Worm (Caenorhabditis elegans) whole organism, dauer: ENCODE results near the gene F56D2.5.

Experiments
- unc-62 ChIP-seq: sonication (generic microtip); optimal IDR thresholded peaks from 2 replicates; lab custom pipeline; 2017; ENCODE audit warnings: missing biosample characterization, missing genetic modification reagents, missing genetic modification characterization

The F56D2.5 gene

ce11 chrIII:5595445-5595844 lies 14.2 kb upstream of the F56D2.5 start, which contains the start of gene ced-6:
ced-6 (plus strand) TSS chrIII:5595771.
- TF ChIP-seq unc-62 (GFP tag; lab: Kevin White, UChicago): no peak

- no peak for TF ChIP-seq unc-62 (GFP tag; lab: Kevin White, UChicago)
Measured at ce11 chrIII:5594350-5594749, 13.1 kb upstream of the F56D2.5 start.

- no peak for TF ChIP-seq unc-62 (GFP tag; lab: Kevin White, UChicago)
Measured at ce11 chrIII:5591668-5592149, 10.5 kb upstream of the F56D2.5 start, which contains the start of the genes ddx-15 and ucr-1. ddx-15 (minus strand) TSS chrIII:5591718. ucr-1 (plus strand) TSS chrIII:5592135.

- TF ChIP-seq unc-62 (GFP tag; lab: Kevin White, UChicago): no peak
Measured at ce11 chrIII:5588746-5589145, 7.5 kb upstream of the F56D2.5 start.

- TF ChIP-seq unc-62 (GFP tag; lab: Kevin White, UChicago): no peak
Measured at ce11 chrIII:5586925-5587324, 5.7 kb upstream of the F56D2.5 start, which contains the start of gene F56D2.2. F56D2.2 (plus strand) TSS chrIII:5587263.

- TF ChIP-seq unc-62 (GFP tag; lab: Kevin White, UChicago): no peak
Measured at ce11 chrIII:5585711-5586110, 4.5 kb upstream of the F56D2.5 start.

- no peak for TF ChIP-seq unc-62 (GFP tag; lab: Kevin White, UChicago)
Measured at ce11 chrIII:5584647-5585046, 3.4 kb upstream of the F56D2.5 start, which contains the start of gene F56D2.3. F56D2.3 (plus strand) TSS chrIII:5584947.

- no peak for TF ChIP-seq unc-62 (GFP tag; lab: Kevin White, UChicago)
Measured at ce11 chrIII:5582766-5583165, 1.5 kb upstream of the F56D2.5 start, which contains the start of the genes F56D2.8 and uev-2. F56D2.8 (minus strand) TSS chrIII:5582866. uev-2 (plus strand) TSS chrIII:5583125.

ce11 chrIII:5573694-5574093 lies 7.5 kb downstream of the F56D2.5 start, which contains the start of gene molo-1:
molo-1 (plus strand) TSS chrIII:5573994.
- TF ChIP-seq unc-62 (GFP tag; lab: Kevin White, UChicago): no peak

ce11 chrIII:5572806-5573205 lies 8.4 kb downstream of the F56D2.5 start:
- no peak for TF ChIP-seq unc-62 (GFP tag; lab: Kevin White, UChicago)

ce11 chrIII:5570814-5571443 lies 10.3 kb downstream of the F56D2.5 start:
- no peak for TF ChIP-seq unc-62 (GFP tag; lab: Kevin White, UChicago)

ce11 chrIII:5568679-5569078 lies 12.5 kb downstream of the F56D2.5 start, which contains the start of gene nspb-12:
nspb-12 (minus strand) TSS chrIII:5568779.
- no peak for TF ChIP-seq unc-62 (GFP tag; lab: Kevin White, UChicago)

ce11 chrIII:5568265-5568664 lies 13.0 kb downstream of the F56D2.5 start:
- TF ChIP-seq unc-62 (GFP tag; lab: Kevin White, UChicago): no peak

- TF ChIP-seq unc-62 (GFP tag; lab: Kevin White, UChicago): no peak
Measured at ce11 chrIII:5566496-5566895, 14.7 kb downstream of the F56D2.5 start.

ce11 chrIII:5565699-5566098 lies 15.5 kb downstream of the F56D2.5 start:
- TF ChIP-seq unc-62 (GFP tag; lab: Kevin White, UChicago): no peak

ce11 chrIII:5564799-5565198 lies 16.4 kb downstream of the F56D2.5 start, which contains the start of gene mlc-3:
mlc-3 (plus strand) TSS chrIII:5565025.
- TF ChIP-seq unc-62 (GFP tag; lab: Kevin White, UChicago): no peak

ce11 chrIII:5564325-5564724 lies 16.9 kb downstream of the F56D2.5 start:
- no peak for TF ChIP-seq unc-62 (GFP tag; lab: Kevin White, UChicago)
